Fruit fly (Drosophila melanogaster) whole organism, embryonic: ENCODE measurements around the gene CG1889.

Experiments used
- CG11247 ChIP-seq: fragments of 200-800 bp; sonication (Bioruptor generic); IDR thresholded peaks from 2 replicates; pipeline ENCODE4 v1.3.6; 2022; ENCODE audit warnings: missing biosample characterization, missing genetic modification characterization
- CG3281 ChIP-seq: fragments of 200-800 bp; sonication (Bioruptor generic); optimal IDR thresholded peaks from 3 replicates; lab custom pipeline; 2017; ENCODE audit warnings: missing biosample characterization, mild to moderate bottlenecking, missing genetic modification characterization
- odd ChIP-seq: fragments of 200-800 bp; sonication (Bioruptor generic); optimal IDR thresholded peaks from 2 replicates; lab custom pipeline; 2017; ENCODE audit warnings: missing biosample characterization, mild to moderate bottlenecking, missing genetic modification characterization

DNA sequence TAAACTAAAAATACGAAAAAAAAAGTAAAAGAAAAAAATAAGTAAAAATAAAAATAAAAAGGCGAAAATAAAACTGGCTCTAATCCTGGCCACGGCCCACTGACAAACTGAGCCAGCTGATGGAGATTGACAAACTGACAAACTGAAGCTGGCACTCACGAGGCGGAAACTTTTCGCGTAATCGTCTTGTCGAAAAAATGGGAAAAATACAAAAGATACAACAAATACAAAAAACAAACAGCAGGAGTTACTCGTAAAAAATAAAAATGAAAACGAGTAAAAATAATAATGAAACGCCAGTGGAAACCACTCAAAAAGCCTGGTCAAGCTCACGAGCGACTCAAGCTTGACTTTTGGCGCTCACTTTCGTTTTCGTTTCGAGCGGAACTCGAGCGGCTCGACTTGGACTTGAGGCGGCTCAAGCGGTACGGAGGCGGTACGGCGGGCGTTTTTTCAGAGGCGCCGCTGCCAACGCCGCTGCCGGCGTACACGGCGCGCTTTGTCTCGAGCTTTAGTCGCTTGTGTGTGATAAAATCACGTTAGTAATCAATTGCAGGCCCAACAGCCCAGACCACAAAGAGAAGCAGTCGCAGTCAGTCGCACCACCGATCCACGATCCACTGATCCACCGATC is 24.2 kb downstream of the CG1889 start, which contains the start of gene CG32694:
- TF ChIP-seq CG11247 (no peak), odd (no peak), CG3281 (GFP tag; lab: Kevin White, UChicago) (no peak)
